Fruit fly (Drosophila melanogaster) Kc167 (cell line): Measurements from ENCODE around the gene CG7772.

Source experiments
- insv ChIP-seq: fragments of >200 bp; optimal IDR thresholded peaks from 3 replicates; lab custom pipeline; 2018; ENCODE audit warnings: missing external identifiers
- ttk ChIP-seq: sonication (Bioruptor generic); optimal IDR thresholded peaks from 2 replicates; lab custom pipeline; 2017; ENCODE audit warnings: missing external identifiers

dm6 chrX:17875014-17875589 lies 32.0 kb downstream of the CG7772 start:
- TF ChIP-seq insv (no peak), ttk (lab: Kevin White, UChicago) (no peak)
